Worm (Caenorhabditis elegans) whole organism, midembryonic: Measurements from ENCODE around the gene ntl-3.

Experiments
- T22C8.4 ChIP-seq: fragments of 200-800 bp; sonication (Bioruptor generic); IDR thresholded peaks from 2 replicates; pipeline ENCODE4 v1.3.6; 2022; ENCODE audit warnings: missing genetic modification characterization, missing compliant biosample characterization
- cog-1 ChIP-seq: sonication (generic microtip); optimal IDR thresholded peaks from 2 replicates; lab custom pipeline; 2016; ENCODE audit warnings: missing genetic modification characterization, missing compliant biosample characterization
- flt-1 ChIP-seq: fragments of 200-800 bp; sonication (Bioruptor generic); IDR thresholded peaks from 2 replicates; pipeline ENCODE4 v1.3.6; 2022; ENCODE audit warnings: missing genetic modification characterization, missing compliant biosample characterization
- tab-1 ChIP-seq: fragments of 200-800 bp; sonication (Bioruptor generic); IDR thresholded peaks from 2 replicates; pipeline ENCODE4 v1.3.6; 2022; ENCODE audit warnings: missing genetic modification characterization, missing compliant biosample characterization
- ztf-23 ChIP-seq: fragments of 200-800 bp; sonication (Bioruptor generic); IDR thresholded peaks from 2 replicates; pipeline ENCODE4 v1.3.6; 2022; ENCODE audit warnings: missing genetic modification reagents, missing genetic modification characterization, missing compliant biosample characterization
- ztf-29 ChIP-seq: fragments of 200-800 bp; sonication (Bioruptor generic); IDR thresholded peaks from 2 replicates; pipeline ENCODE4 v1.3.6; 2022; ENCODE audit warnings: missing genetic modification reagents, missing genetic modification characterization, missing compliant biosample characterization

DNA sequence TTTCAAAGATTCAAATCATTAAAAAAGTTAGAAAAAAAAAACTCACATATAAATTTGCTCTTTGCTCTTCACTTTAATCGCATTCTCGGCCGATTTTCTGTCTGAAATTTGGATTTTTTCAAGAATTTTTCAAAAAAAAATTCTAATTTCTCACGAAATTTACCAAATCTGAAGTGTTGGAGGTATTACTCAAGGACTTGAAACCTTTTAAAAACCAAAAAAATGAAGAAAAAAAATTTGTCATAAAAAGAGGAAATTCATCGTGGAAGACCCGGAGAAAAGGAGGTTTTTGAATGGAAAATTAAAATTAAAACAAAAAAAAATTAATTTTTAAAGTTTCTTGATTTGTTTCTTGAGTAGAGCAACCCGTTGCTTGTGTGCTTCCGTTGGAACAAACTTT, 15.9 kb upstream of the ntl-3 start, which contains the start of gene Y56A3A.2:
- TF ChIP-seq ztf-29 (GFP tag; lab: Robert Waterston, UW) (no peak), flt-1 (GFP tag; lab: Robert Waterston, UW) (no peak), cog-1 (tag; lab: Kevin White, UChicago) (no peak), T22C8.4 (no peak), tab-1 (GFP tag; lab: Robert Waterston, UW) (no peak), ztf-23 (GFP tag; lab: Robert Waterston, UW) (no peak)
